Worm (Caenorhabditis elegans) whole organism, L3 larva: ENCODE measurements around the gene wbp-11.

Source experiments
- ama-1 ChIP-seq: fragments of 150-350 bp; optimal IDR thresholded peaks from 2 replicates; lab custom pipeline; 2018
- ceh-16 ChIP-seq: sonication (generic microtip); optimal IDR thresholded peaks from 2 replicates; lab custom pipeline; 2017; ENCODE audit warnings: missing biosample characterization, missing genetic modification characterization
- elt-2 ChIP-seq: sonication (generic microtip); optimal IDR thresholded peaks from 2 replicates; lab custom pipeline; 2016; ENCODE audit warnings: missing genetic modification reagents, mild to moderate bottlenecking, missing genetic modification characterization, missing compliant biosample characterization
- elt-3 ChIP-seq, 3 experiments: fragments of 150-350 bp in 1 of 3; sonication (generic microtip) in 2 of 3; optimal IDR thresholded peaks; 2 replicates in 2 of 3; 4 replicates in 1 of 3; lab custom pipeline; 2014 to 2017; ENCODE audit warnings: missing biosample characterization in 3 of 3, missing genetic modification characterization in 3 of 3
- fkh-2 ChIP-seq: fragments of 150-350 bp; optimal IDR thresholded peaks from 2 replicates; lab custom pipeline; 2014; ENCODE audit warnings: missing biosample characterization, missing genetic modification reagents, missing genetic modification characterization
- hmg-11 ChIP-seq: sonication (generic microtip); optimal IDR thresholded peaks from 2 replicates; lab custom pipeline; 2016; ENCODE audit warnings: missing genetic modification characterization, missing compliant biosample characterization
- lin-15B ChIP-seq: fragments of 150-350 bp; optimal IDR thresholded peaks from 2 replicates; lab custom pipeline; 2014; ENCODE audit warnings: missing biosample characterization, missing genetic modification characterization
- mml-1 ChIP-seq: fragments of 150-350 bp; sonication (generic microtip); optimal IDR thresholded peaks from 3 replicates; lab custom pipeline; 2014; ENCODE audit warnings: missing biosample characterization, missing genetic modification characterization
- nhr-12 ChIP-seq: fragments of 150-350 bp; optimal IDR thresholded peaks from 2 replicates; lab custom pipeline; 2014; ENCODE audit warnings: missing biosample characterization, missing genetic modification characterization
- nhr-77 ChIP-seq: fragments of 150-350 bp; optimal IDR thresholded peaks from 2 replicates; lab custom pipeline; 2014; ENCODE audit warnings: missing biosample characterization, missing genetic modification characterization
- sea-2 ChIP-seq: fragments of 150-350 bp; sonication (generic microtip); optimal IDR thresholded peaks from 4 replicates; lab custom pipeline; 2014; ENCODE audit warnings: missing biosample characterization, missing genetic modification reagents, missing genetic modification characterization
- snpc-4 ChIP-seq: fragments of 150-350 bp; optimal IDR thresholded peaks from 2 replicates; lab custom pipeline; 2014; ENCODE audit warnings: missing biosample characterization, missing genetic modification characterization

wbp-11 gene

DNA sequence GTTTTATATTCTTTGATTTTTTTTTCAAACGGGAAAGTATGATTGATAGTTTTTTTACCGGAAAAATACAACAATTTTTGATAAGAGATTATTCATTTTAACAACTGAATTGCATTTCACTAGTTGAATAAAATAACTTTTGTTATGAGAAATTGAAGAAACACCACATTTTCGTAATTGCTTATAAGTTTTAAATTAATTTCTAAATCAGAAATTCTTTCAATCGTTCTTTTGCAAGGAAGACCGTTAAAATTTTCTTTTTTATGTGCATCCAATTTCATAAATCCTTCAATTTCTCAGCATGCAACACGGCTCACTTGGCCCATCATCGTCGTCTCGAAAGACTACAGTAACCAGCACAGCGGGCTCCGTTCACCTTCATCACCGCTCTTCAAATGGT, 49.9 kb downstream of the wbp-11 start, which contains the start of gene plc-3:
plc-3 (plus strand) TSS at position 301 of the 400 bp plus-strand sequence.
- no peak for TF ChIP-seq nhr-77 (tag; lab: Kevin White, UChicago)
- no peak for TF ChIP-seq mml-1 (tag; lab: Kevin White, UChicago)
- TF ChIP-seq nhr-12 (tag; lab: Kevin White, UChicago) = no peak
- TF ChIP-seq snpc-4 (tag; lab: Kevin White, UChicago) = no peak
- TF ChIP-seq lin-15B (tag; lab: Kevin White, UChicago) = no peak
- TF ChIP-seq ceh-16 (tag; lab: Kevin White, UChicago) = no peak
- TF ChIP-seq elt-2 (tag; lab: Kevin White, UChicago) = no peak
- no peak for TF ChIP-seq fkh-2
- no peak for TF ChIP-seq sea-2 (GFP tag; lab: Kevin White, UChicago)
- no peak for TF ChIP-seq hmg-11 (tag; lab: Kevin White, UChicago)
- no peak for TF ChIP-seq ama-1 (lab: Kevin White, UChicago)
- TF ChIP-seq elt-3 (tag; optimal IDR thresholded peaks at IDR 0.05; lab: Kevin White, UChicago) = no peak
